Fruit fly (Drosophila melanogaster) whole organism, embryonic: ENCODE measurements around the gene Prtl99C.
A peak's percentile ranks its signal among the peaks of the same experiment; 100 is the strongest.

ENCODE experiments used
- ATbp ChIP-seq: fragments of 200-800 bp; sonication (Bioruptor generic); optimal IDR thresholded peaks from 2 replicates; lab custom pipeline; 2017; ENCODE audit warnings: missing biosample characterization, mild to moderate bottlenecking, missing genetic modification characterization, missing genetic modification reagents
- B-H2 ChIP-seq: fragments of 200-800 bp; sonication (Bioruptor generic); optimal IDR thresholded peaks from 2 replicates; lab custom pipeline; 2018; ENCODE audit warnings: missing biosample characterization, mild to moderate bottlenecking, missing genetic modification characterization
- CG10366 ChIP-seq: fragments of 200-800 bp; sonication (Bioruptor generic); IDR thresholded peaks from 2 replicates; pipeline ENCODE4 v1.3.6; 2022; ENCODE audit warnings: missing biosample characterization, missing genetic modification characterization
- CG1233 ChIP-seq: fragments of 200-800 bp; sonication (Bioruptor generic); optimal IDR thresholded peaks from 4 replicates; lab custom pipeline; 2018; ENCODE audit warnings: missing biosample characterization, mild to moderate bottlenecking, missing genetic modification characterization
- CG13287 ChIP-seq: fragments of 200-800 bp; sonication (Bioruptor generic); IDR thresholded peaks from 2 replicates; pipeline ENCODE4 v1.3.6; 2022; ENCODE audit warnings: missing biosample characterization, missing genetic modification characterization; ENCODE audit not compliant: partially characterized antibody
- CG17359 ChIP-seq: fragments of 200-800 bp; sonication (Bioruptor generic); optimal IDR thresholded peaks from 3 replicates; lab custom pipeline; 2018; ENCODE audit warnings: missing biosample characterization, mild to moderate bottlenecking, missing genetic modification characterization, moderate library complexity
- CG18764 ChIP-seq: fragments of 200-800 bp; sonication (Bioruptor generic); optimal IDR thresholded peaks from 3 replicates; lab custom pipeline; 2016; ENCODE audit warnings: missing biosample characterization, missing genetic modification characterization
- CG30020 ChIP-seq: fragments of 200-800 bp; optimal IDR thresholded peaks from 2 replicates; lab custom pipeline; 2019; ENCODE audit warnings: missing biosample characterization, mild to moderate bottlenecking, missing genetic modification characterization, moderate library complexity
- CG31388 ChIP-seq: fragments of 200-800 bp; sonication (Bioruptor generic); optimal IDR thresholded peaks from 2 replicates; lab custom pipeline; 2016; ENCODE audit warnings: missing biosample characterization, missing genetic modification characterization
- CG32772 ChIP-seq: fragments of 200-800 bp; sonication (Bioruptor generic); IDR thresholded peaks from 2 replicates; pipeline ENCODE4 v1.3.6; 2022; ENCODE audit warnings: missing biosample characterization, missing genetic modification characterization
- CG3281 ChIP-seq: fragments of 200-800 bp; sonication (Bioruptor generic); optimal IDR thresholded peaks from 3 replicates; lab custom pipeline; 2017; ENCODE audit warnings: missing biosample characterization, mild to moderate bottlenecking, missing genetic modification characterization
- CG33557 ChIP-seq: fragments of 200-800 bp; sonication (Bioruptor generic); optimal IDR thresholded peaks from 2 replicates; lab custom pipeline; 2019; ENCODE audit warnings: missing biosample characterization, mild to moderate bottlenecking, missing genetic modification characterization, moderate library complexity
- CG34224 ChIP-seq: fragments of 200-800 bp; sonication (Bioruptor generic); IDR thresholded peaks from 3 replicates; pipeline ENCODE4 v1.3.6; 2022; ENCODE audit warnings: missing biosample characterization, missing genetic modification characterization; ENCODE audit not compliant: partially characterized antibody
- CG34376 ChIP-seq: fragments of 200-800 bp; sonication (Bioruptor generic); optimal IDR thresholded peaks from 2 replicates; lab custom pipeline; 2018; ENCODE audit warnings: missing biosample characterization, mild to moderate bottlenecking, missing genetic modification characterization
- CG4730 ChIP-seq: fragments of 200-800 bp; sonication (Bioruptor generic); IDR thresholded peaks from 2 replicates; pipeline ENCODE4 v1.3.6; 2022; ENCODE audit warnings: missing biosample characterization, missing genetic modification characterization
- CG7786 ChIP-seq: fragments of 200-800 bp; sonication (Bioruptor generic); optimal IDR thresholded peaks from 2 replicates; lab custom pipeline; 2016; ENCODE audit warnings: missing biosample characterization, missing genetic modification characterization
- CG7928 ChIP-seq: fragments of 200-800 bp; sonication (Bioruptor generic); optimal IDR thresholded peaks from 2 replicates; lab custom pipeline; 2017; ENCODE audit warnings: missing biosample characterization, mild to moderate bottlenecking, missing genetic modification characterization
- CG7963 ChIP-seq: fragments of 200-800 bp; sonication (Bioruptor generic); IDR thresholded peaks from 3 replicates; pipeline ENCODE4 v1.3.6; 2022; ENCODE audit warnings: missing biosample characterization, missing genetic modification characterization; ENCODE audit not compliant: partially characterized antibody
- CG8290 ChIP-seq, 3 experiments: fragments of 200-800 bp; sonication (Bioruptor generic); optimal IDR thresholded peaks; 2 replicates each; lab custom pipeline; 2016 to 2019; ENCODE audit warnings: missing biosample characterization in 3 of 3, missing genetic modification characterization in 3 of 3, mild to moderate bottlenecking in 2 of 3, moderate library complexity in 1 of 3
- CG8765 ChIP-seq: fragments of 200-800 bp; sonication (Bioruptor generic); IDR thresholded peaks from 2 replicates; pipeline ENCODE4 v1.3.6; 2022; ENCODE audit warnings: missing biosample characterization, missing genetic modification characterization
- CG8944 ChIP-seq: fragments of 200-800 bp; sonication (Bioruptor generic); optimal IDR thresholded peaks from 3 replicates; lab custom pipeline; 2016; ENCODE audit warnings: missing biosample characterization, missing genetic modification characterization
- Ets97D ChIP-seq: fragments of 200-800 bp; sonication (Bioruptor generic); optimal IDR thresholded peaks from 3 replicates; lab custom pipeline; 2016; ENCODE audit warnings: missing biosample characterization, missing genetic modification characterization
- HLHmδ ChIP-seq: fragments of 200-800 bp; sonication (Bioruptor generic); optimal IDR thresholded peaks from 2 replicates; lab custom pipeline; 2018; ENCODE audit warnings: missing biosample characterization, mild to moderate bottlenecking, missing genetic modification characterization, moderate library complexity
- Hr78 ChIP-seq, 2 experiments: fragments of 200-800 bp in 1 of 2; fragments of >200 bp in 1 of 2; sonication (Bioruptor generic) in 1 of 2; optimal IDR thresholded peaks; 2 replicates each; lab custom pipeline; 2017 to 2019; ENCODE audit warnings: missing biosample characterization in 2 of 2, missing genetic modification characterization in 2 of 2, mild to moderate bottlenecking in 1 of 2, moderate library complexity in 1 of 2
- Lhr ChIP-seq: fragments of 200-800 bp; sonication (Bioruptor generic); optimal IDR thresholded peaks from 3 replicates; lab custom pipeline; 2017; ENCODE audit warnings: mild to moderate bottlenecking, missing biosample characterization, missing genetic modification reagents, missing genetic modification characterization
- Sin3A ChIP-seq: fragments of >200 bp; optimal IDR thresholded peaks from 2 replicates; lab custom pipeline; 2018
- ac ChIP-seq: fragments of 200-800 bp; sonication (Bioruptor generic); optimal IDR thresholded peaks from 3 replicates; lab custom pipeline; 2017; ENCODE audit warnings: missing biosample characterization, mild to moderate bottlenecking, missing genetic modification characterization
- ato ChIP-seq: fragments of 200-800 bp; sonication (Bioruptor generic); IDR thresholded peaks from 2 replicates; pipeline ENCODE4 v1.3.6; 2022; ENCODE audit warnings: missing biosample characterization, missing genetic modification characterization; ENCODE audit not compliant: partially characterized antibody
- bab2 ChIP-seq: fragments of 200-800 bp; sonication (Bioruptor generic); optimal IDR thresholded peaks from 2 replicates; lab custom pipeline; 2016; ENCODE audit warnings: missing biosample characterization, missing genetic modification characterization
- bsh ChIP-seq, 2 experiments: fragments of 200-800 bp; sonication (Bioruptor generic); optimal IDR thresholded peaks; 2 replicates each; lab custom pipeline; 2017 to 2018; ENCODE audit warnings: mild to moderate bottlenecking in 2 of 2, missing biosample characterization in 2 of 2, missing genetic modification characterization in 2 of 2, moderate library complexity in 1 of 2
- chinmo ChIP-seq: fragments of 200-800 bp; sonication (Bioruptor generic); IDR thresholded peaks from 4 replicates; pipeline ENCODE4 v1.3.6; 2022; ENCODE audit warnings: missing biosample characterization, missing genetic modification characterization; ENCODE audit not compliant: partially characterized antibody
- ci ChIP-seq: fragments of 200-800 bp; sonication (Bioruptor generic); IDR thresholded peaks from 3 replicates; pipeline ENCODE4 v1.3.6; 2022; ENCODE audit warnings: missing biosample characterization, missing genetic modification characterization
- crc ChIP-seq: fragments of 200-800 bp; sonication (Bioruptor generic); optimal IDR thresholded peaks from 2 replicates; lab custom pipeline; 2016; ENCODE audit warnings: missing biosample characterization, missing genetic modification characterization
- da ChIP-seq: fragments of 200-800 bp; sonication (Bioruptor generic); optimal IDR thresholded peaks from 2 replicates; lab custom pipeline; 2016; ENCODE audit warnings: missing biosample characterization, missing genetic modification characterization
- disco-r ChIP-seq: fragments of 200-800 bp; sonication (Bioruptor generic); optimal IDR thresholded peaks from 2 replicates; lab custom pipeline; 2016; ENCODE audit warnings: missing biosample characterization, missing genetic modification characterization
- en ChIP-seq: fragments of 200-800 bp; sonication (Bioruptor generic); optimal IDR thresholded peaks from 2 replicates; lab custom pipeline; 2016; ENCODE audit warnings: missing biosample characterization, missing genetic modification characterization
- ewg ChIP-seq: fragments of 200-800 bp; sonication (Bioruptor generic); optimal IDR thresholded peaks from 3 replicates; lab custom pipeline; 2017; ENCODE audit warnings: mild to moderate bottlenecking, missing biosample characterization, missing genetic modification reagents, missing genetic modification characterization
- exex ChIP-seq: fragments of 200-800 bp; sonication (Bioruptor generic); optimal IDR thresholded peaks from 4 replicates; lab custom pipeline; 2018; ENCODE audit warnings: missing biosample characterization, mild to moderate bottlenecking, missing genetic modification characterization, moderate library complexity
- gfzf ChIP-seq: fragments of 200-800 bp; sonication (Bioruptor generic); optimal IDR thresholded peaks from 2 replicates; lab custom pipeline; 2016; ENCODE audit warnings: missing biosample characterization, mild to moderate bottlenecking, missing genetic modification characterization, moderate library complexity
- gt ChIP-seq: fragments of 200-800 bp; sonication (Bioruptor generic); IDR thresholded peaks from 2 replicates; pipeline ENCODE4 v1.3.6; 2022; ENCODE audit warnings: missing biosample characterization, missing genetic modification characterization
- ind ChIP-seq: fragments of 200-800 bp; sonication (Bioruptor generic); optimal IDR thresholded peaks from 3 replicates; lab custom pipeline; 2016; ENCODE audit warnings: missing biosample characterization, missing genetic modification characterization
- kah ChIP-seq: fragments of 200-800 bp; sonication (Bioruptor generic); optimal IDR thresholded peaks from 2 replicates; lab custom pipeline; 2018; ENCODE audit warnings: missing biosample characterization, mild to moderate bottlenecking, missing genetic modification characterization
- mld ChIP-seq: fragments of 200-800 bp; sonication (Bioruptor generic); IDR thresholded peaks from 3 replicates; pipeline ENCODE4 v1.3.6; 2022; ENCODE audit warnings: missing biosample characterization, missing genetic modification characterization; ENCODE audit not compliant: partially characterized antibody
- org-1 ChIP-seq: fragments of 200-800 bp; sonication (Bioruptor generic); optimal IDR thresholded peaks from 2 replicates; lab custom pipeline; 2017; ENCODE audit warnings: missing biosample characterization, missing genetic modification characterization
- pho ChIP-seq: fragments of 200-800 bp; sonication (Bioruptor generic); optimal IDR thresholded peaks from 2 replicates; lab custom pipeline; 2016; ENCODE audit warnings: missing biosample characterization, missing genetic modification characterization
- pros ChIP-seq: fragments of 200-800 bp; sonication (Bioruptor generic); optimal IDR thresholded peaks from 3 replicates; lab custom pipeline; 2019; ENCODE audit warnings: missing biosample characterization, mild to moderate bottlenecking, missing genetic modification characterization, moderate library complexity
- sens ChIP-seq: fragments of 200-800 bp; sonication (Bioruptor generic); peaks from one replicate; lab custom pipeline; 2016; ENCODE audit warnings: missing biosample characterization, missing genetic modification characterization
- sima ChIP-seq: fragments of 200-800 bp; sonication (Bioruptor generic); optimal IDR thresholded peaks from 2 replicates; lab custom pipeline; 2016; ENCODE audit warnings: missing biosample characterization, missing genetic modification characterization
- ssp ChIP-seq: fragments of 200-800 bp; sonication (Bioruptor generic); IDR thresholded peaks from 2 replicates; pipeline ENCODE4 v1.3.6; 2022; ENCODE audit warnings: missing biosample characterization, missing genetic modification characterization
- tap ChIP-seq: fragments of 200-800 bp; optimal IDR thresholded peaks from 3 replicates; lab custom pipeline; 2019; ENCODE audit warnings: missing biosample characterization, mild to moderate bottlenecking, missing genetic modification characterization, moderate library complexity
- zen ChIP-seq: fragments of 200-800 bp; sonication (Bioruptor generic); optimal IDR thresholded peaks from 3 replicates; lab custom pipeline; 2018; ENCODE audit warnings: missing biosample characterization, mild to moderate bottlenecking, missing genetic modification characterization, moderate library complexity

Gene Prtl99C

dm6 chr3R:29858806-29859205 lies 23.1 kb downstream of the Prtl99C start, which contains the start of gene CG7824 (continued):
- TF ChIP-seq ac (GFP tag; lab: Kevin White, UChicago) (no peak), sens (no peak), ATbp (GFP tag; lab: Kevin White, UChicago) (no peak), B-H2 (no peak), CG33557 (GFP tag; lab: Kevin White, UChicago) (no peak), CG7963 (GFP tag; lab: Robert Waterston, UW) (no peak), gt (GFP tag; lab: Robert Waterston, UW) (no peak), CG1233 (no peak), gfzf (GFP tag; lab: Kevin White, UChicago) (peak; percentile 91), pros (GFP tag; lab: Kevin White, UChicago) (no peak), Lhr (peak; percentile 30), CG10366 (no peak), pho (GFP tag; lab: Kevin White, UChicago) (no peak), ssp (GFP tag; lab: Robert Waterston, UW) (no peak), exex (tag; lab: Kevin White, UChicago) (no peak), CG4730 (GFP tag; lab: Robert Waterston, UW) (no peak), Ets97D (GFP tag; lab: Kevin White, UChicago) (peak; percentile 45), CG8290 (GFP tag; optimal IDR thresholded peaks at IDR 0.05; lab: Kevin White, UChicago) (no peak), CG8290 (tag; optimal IDR thresholded peaks at IDR 0.05; lab: Kevin White, UChicago) (no peak), CG7928 (peak; percentile 54), CG18764 (no peak), tap (no peak), crc (GFP tag; lab: Kevin White, UChicago) (no peak), chinmo (GFP tag; lab: Robert Waterston, UW) (no peak), CG30020 (tag; lab: Kevin White, UChicago) (no peak), mld (GFP tag; lab: Robert Waterston, UW) (no peak), CG17359 (tag; lab: Kevin White, UChicago) (no peak), ato (GFP tag; lab: Robert Waterston, UW) (no peak), kah (GFP tag; lab: Kevin White, UChicago) (no peak), bab2 (GFP tag; lab: Kevin White, UChicago) (no peak), CG13287 (GFP tag; lab: Robert Waterston, UW) (peak; percentile 17; the same call in 1 of the 2 replicates), CG34224 (GFP tag; lab: Robert Waterston, UW) (no peak), sima (no peak), Hr78 (GFP tag; optimal IDR thresholded peaks at IDR 0.05; lab: Kevin White, UChicago) (no peak), en (GFP tag; lab: Kevin White, UChicago) (no peak), HLHmδ (no peak), ci (GFP tag; lab: Robert Waterston, UW) (no peak), Sin3A (lab: Kevin White, UChicago) (peak; percentile 40), CG31388 (GFP tag; lab: Kevin White, UChicago) (no peak), CG8765 (GFP tag; lab: Robert Waterston, UW) (no peak), bsh (GFP tag; optimal IDR thresholded peaks at IDR 0.05; lab: Kevin White, UChicago) (no peak), CG3281 (GFP tag; lab: Kevin White, UChicago) (no peak), zen (peak; percentile 13), da (GFP tag; lab: Kevin White, UChicago) (no peak), org-1 (GFP tag; lab: Kevin White, UChicago) (no peak), CG32772 (GFP tag; lab: Robert Waterston, UW) (no peak), CG7786 (GFP tag; lab: Kevin White, UChicago) (no peak), CG8944 (no peak), disco-r (no peak), CG34376 (GFP tag; lab: Kevin White, UChicago) (no peak), ind (no peak), ewg (GFP tag; lab: Kevin White, UChicago) (peak; percentile 34)
